Worm (Caenorhabditis elegans) whole organism, L1 larva: ENCODE results near the gene T16A9.5.

Experiments
- C04F5.9 ChIP-seq: sonication (generic microtip); optimal IDR thresholded peaks from 2 replicates; lab custom pipeline; 2016; ENCODE audit warnings: missing genetic modification characterization, missing compliant biosample characterization
- C16A3.4 ChIP-seq: fragments of 150-350 bp; optimal IDR thresholded peaks from 2 replicates; lab custom pipeline; 2014; ENCODE audit warnings: missing biosample characterization, missing genetic modification characterization
- C34B4.2 ChIP-seq: sonication (generic microtip); optimal IDR thresholded peaks from 2 replicates; lab custom pipeline; 2017; ENCODE audit warnings: mild to moderate bottlenecking, missing genetic modification characterization, missing compliant biosample characterization
- F16B12.6 ChIP-seq: fragments of 150-350 bp; optimal IDR thresholded peaks from 2 replicates; lab custom pipeline; 2014; ENCODE audit warnings: missing biosample characterization, missing genetic modification characterization
- Y116A8C.19 ChIP-seq: sonication (generic microtip); optimal IDR thresholded peaks from 2 replicates; lab custom pipeline; 2016; ENCODE audit warnings: missing compliant biosample characterization, missing genetic modification characterization, borderline replicate concordance
- ama-1 ChIP-seq: fragments of 150-350 bp; optimal IDR thresholded peaks from 2 replicates; lab custom pipeline; 2014
- blmp-1 ChIP-seq: fragments of 150-350 bp; optimal IDR thresholded peaks from 2 replicates; lab custom pipeline; 2014; ENCODE audit warnings: missing biosample characterization, missing genetic modification characterization
- ceh-8 ChIP-seq: fragments of 200-800 bp; sonication (Bioruptor generic); optimal IDR thresholded peaks from 2 replicates; lab custom pipeline; 2018; ENCODE audit warnings: mild to moderate bottlenecking, missing genetic modification characterization, moderate library complexity, missing compliant biosample characterization
- ceh-82 ChIP-seq, 3 experiments: fragments of 150-350 bp in 1 of 3; sonication (generic microtip) in 2 of 3; optimal IDR thresholded peaks; 2 replicates each; lab custom pipeline; 2014 to 2017; ENCODE audit warnings: missing biosample characterization in 3 of 3, missing genetic modification characterization in 3 of 3
- ceh-88 ChIP-seq: fragments of 200-800 bp; sonication (Bioruptor generic); IDR thresholded peaks from 2 replicates; pipeline ENCODE4 v1.3.6; 2022; ENCODE audit warnings: missing genetic modification characterization, missing compliant biosample characterization
- dsc-1 ChIP-seq: sonication (generic microtip); optimal IDR thresholded peaks from 2 replicates; lab custom pipeline; 2016; ENCODE audit warnings: mild to moderate bottlenecking, missing genetic modification characterization, missing compliant biosample characterization
- efl-1 ChIP-seq, 4 experiments: fragments of 150-350 bp; optimal IDR thresholded peaks in 3 of 4; peaks in 1 of 4; 1 replicate in 1 of 4; 2 replicates in 3 of 4; lab custom pipeline; 2014; ENCODE audit warnings: missing biosample characterization in 2 of 4, missing genetic modification characterization in 2 of 4, missing genetic modification reagents in 2 of 4
- efl-3 ChIP-seq: fragments of 200-800 bp; sonication (Bioruptor generic); optimal IDR thresholded peaks from 2 replicates; lab custom pipeline; 2018; ENCODE audit warnings: mild to moderate bottlenecking, missing genetic modification characterization, missing compliant biosample characterization
- egl-13 ChIP-seq: sonication (generic microtip); optimal IDR thresholded peaks from 2 replicates; lab custom pipeline; 2016; ENCODE audit warnings: missing genotype, missing genetic modification reagents, missing genetic modification characterization, missing compliant biosample characterization
- elt-3 ChIP-seq, 6 experiments: fragments of 150-350 bp in 1 of 6; sonication (generic microtip); optimal IDR thresholded peaks; 2 replicates each; lab custom pipeline; 2017 to 2018; ENCODE audit warnings: missing biosample characterization in 6 of 6, missing genetic modification characterization in 6 of 6, inconsistent platforms in 1 of 6
- fkh-4 ChIP-seq: sonication (generic microtip); optimal IDR thresholded peaks from 2 replicates; lab custom pipeline; 2016; ENCODE audit warnings: missing compliant biosample characterization, missing genetic modification characterization, borderline replicate concordance
- hlh-17 ChIP-seq: fragments of 200-800 bp; sonication (Bioruptor generic); optimal IDR thresholded peaks from 2 replicates; lab custom pipeline; 2018; ENCODE audit warnings: missing genetic modification characterization, mild to moderate bottlenecking, missing compliant biosample characterization, moderate library complexity, borderline replicate concordance
- irx-1 ChIP-seq: sonication (generic microtip); optimal IDR thresholded peaks from 2 replicates; lab custom pipeline; 2016; ENCODE audit warnings: missing genetic modification characterization, missing compliant biosample characterization
- isw-1 ChIP-seq: fragments of 200-800 bp; sonication (Bioruptor generic); IDR thresholded peaks from 2 replicates; pipeline ENCODE4 v1.3.6; 2022; ENCODE audit warnings: missing genetic modification characterization, missing compliant biosample characterization
- jun-1 ChIP-seq: fragments of 150-350 bp; optimal IDR thresholded peaks from 2 replicates; lab custom pipeline; 2014; ENCODE audit warnings: missing biosample characterization, missing genetic modification reagents, missing genetic modification characterization
- lin-13 ChIP-seq: fragments of 150-350 bp; optimal IDR thresholded peaks from 2 replicates; lab custom pipeline; 2014; ENCODE audit warnings: missing biosample characterization, missing genetic modification reagents, missing genetic modification characterization
- lin-14 ChIP-seq: fragments of 200-800 bp; sonication (Bioruptor generic); optimal IDR thresholded peaks from 2 replicates; lab custom pipeline; 2018; ENCODE audit warnings: mild to moderate bottlenecking, missing genetic modification characterization, moderate library complexity, missing compliant biosample characterization
- lin-35 ChIP-seq, 2 experiments: fragments of 150-350 bp; optimal IDR thresholded peaks; 2 replicates each; lab custom pipeline; 2014; ENCODE audit warnings: missing biosample characterization in 2 of 2, missing genetic modification characterization in 2 of 2, missing genetic modification reagents in 2 of 2
- lin-39 ChIP-seq: fragments of 150-350 bp; optimal IDR thresholded peaks from 2 replicates; lab custom pipeline; 2014; ENCODE audit warnings: missing biosample characterization, missing genetic modification reagents, missing genetic modification characterization
- lsy-2 ChIP-seq, 2 experiments: fragments of 150-350 bp; optimal IDR thresholded peaks; 2 replicates each; lab custom pipeline; 2014; ENCODE audit warnings: missing biosample characterization in 2 of 2, missing genetic modification characterization in 2 of 2
- mep-1 ChIP-seq: fragments of 150-350 bp; optimal IDR thresholded peaks from 2 replicates; lab custom pipeline; 2014; ENCODE audit warnings: missing biosample characterization, missing genetic modification characterization
- nhr-11 ChIP-seq: fragments of 150-350 bp; optimal IDR thresholded peaks from 2 replicates; lab custom pipeline; 2014; ENCODE audit warnings: missing biosample characterization, missing genetic modification characterization
- nhr-12 ChIP-seq: sonication (generic microtip); optimal IDR thresholded peaks from 2 replicates; lab custom pipeline; 2017; ENCODE audit warnings: missing biosample characterization, missing genetic modification characterization
- nhr-20 ChIP-seq: sonication (generic microtip); optimal IDR thresholded peaks from 2 replicates; lab custom pipeline; 2016; ENCODE audit warnings: mild to moderate bottlenecking, missing genetic modification characterization, missing compliant biosample characterization
- nhr-237 ChIP-seq: fragments of 150-350 bp; optimal IDR thresholded peaks from 2 replicates; lab custom pipeline; 2014; ENCODE audit warnings: missing biosample characterization, missing genetic modification characterization
- nhr-77 ChIP-seq: fragments of 150-350 bp; optimal IDR thresholded peaks from 2 replicates; lab custom pipeline; 2014; ENCODE audit warnings: missing biosample characterization, missing genetic modification characterization
- nhr-85 ChIP-seq: sonication (generic microtip); peaks from one replicate; lab custom pipeline; 2016; ENCODE audit warnings: missing genetic modification characterization, inconsistent platforms, missing compliant biosample characterization
- nhr-90 ChIP-seq: sonication (generic microtip); optimal IDR thresholded peaks from 2 replicates; lab custom pipeline; 2016; ENCODE audit warnings: mild to moderate bottlenecking, missing genetic modification characterization, missing compliant biosample characterization; ENCODE audit not compliant: poor library complexity
- pag-3 ChIP-seq: sonication (generic microtip); optimal IDR thresholded peaks from 2 replicates; lab custom pipeline; 2017; ENCODE audit warnings: missing genetic modification characterization, mild to moderate bottlenecking, missing compliant biosample characterization, antibody characterized with exemption, borderline replicate concordance; ENCODE audit not compliant: insufficient read depth
- pax-3 ChIP-seq: fragments of 200-800 bp; sonication (Bioruptor generic); optimal IDR thresholded peaks from 2 replicates; lab custom pipeline; 2018; ENCODE audit warnings: mild to moderate bottlenecking, missing genetic modification characterization, moderate library complexity, missing compliant biosample characterization
- snu-23 ChIP-seq: sonication (generic microtip); optimal IDR thresholded peaks from 2 replicates; lab custom pipeline; 2016; ENCODE audit warnings: missing genetic modification characterization, missing compliant biosample characterization
- sptf-1 ChIP-seq: fragments of 150-350 bp; optimal IDR thresholded peaks from 2 replicates; lab custom pipeline; 2014; ENCODE audit warnings: missing biosample characterization, missing genetic modification characterization
- sup-37 ChIP-seq: fragments of 200-800 bp; sonication (Bioruptor generic); optimal IDR thresholded peaks from 2 replicates; lab custom pipeline; 2018; ENCODE audit warnings: mild to moderate bottlenecking, missing genetic modification characterization, missing compliant biosample characterization
- swsn-7 ChIP-seq: sonication (generic microtip); optimal IDR thresholded peaks from 2 replicates; lab custom pipeline; 2016; ENCODE audit warnings: missing genetic modification characterization, missing compliant biosample characterization
- tbx-2 ChIP-seq: sonication (generic microtip); optimal IDR thresholded peaks from 2 replicates; lab custom pipeline; 2016; ENCODE audit warnings: missing genetic modification characterization, missing compliant biosample characterization
- unc-130 ChIP-seq: fragments of 150-350 bp; optimal IDR thresholded peaks from 2 replicates; lab custom pipeline; 2017; ENCODE audit warnings: missing biosample characterization, missing genetic modification characterization, inconsistent platforms
- unc-30 ChIP-seq: sonication (generic microtip); optimal IDR thresholded peaks from 2 replicates; lab custom pipeline; 2017; ENCODE audit warnings: missing biosample characterization, missing genetic modification characterization
- unc-86 ChIP-seq: sonication (generic microtip); optimal IDR thresholded peaks from 2 replicates; lab custom pipeline; 2016; ENCODE audit warnings: missing genetic modification characterization, missing compliant biosample characterization
- unc-98 ChIP-seq: fragments of 200-800 bp; sonication (Bioruptor generic); IDR thresholded peaks from 2 replicates; pipeline ENCODE4 v1.3.6; 2022; ENCODE audit warnings: missing genetic modification characterization, missing compliant biosample characterization
- xbp-1 ChIP-seq: sonication (generic microtip); optimal IDR thresholded peaks from 2 replicates; lab custom pipeline; 2016; ENCODE audit warnings: missing genetic modification characterization, missing compliant biosample characterization
- zag-1 ChIP-seq: fragments of 150-350 bp; optimal IDR thresholded peaks from 2 replicates; lab custom pipeline; 2014; ENCODE audit warnings: missing biosample characterization, missing genetic modification characterization
- zip-4 ChIP-seq: fragments of 200-800 bp; sonication (Bioruptor generic); optimal IDR thresholded peaks from 2 replicates; lab custom pipeline; 2018; ENCODE audit warnings: mild to moderate bottlenecking, missing genetic modification characterization, moderate library complexity, missing compliant biosample characterization
- ztf-11 ChIP-seq, 2 experiments: sonication (generic microtip); optimal IDR thresholded peaks; 2 replicates each; lab custom pipeline; 2016 to 2017; ENCODE audit warnings: missing genetic modification characterization in 2 of 2, missing biosample characterization in 1 of 2, missing compliant biosample characterization in 1 of 2

Gene T16A9.5

DNA sequence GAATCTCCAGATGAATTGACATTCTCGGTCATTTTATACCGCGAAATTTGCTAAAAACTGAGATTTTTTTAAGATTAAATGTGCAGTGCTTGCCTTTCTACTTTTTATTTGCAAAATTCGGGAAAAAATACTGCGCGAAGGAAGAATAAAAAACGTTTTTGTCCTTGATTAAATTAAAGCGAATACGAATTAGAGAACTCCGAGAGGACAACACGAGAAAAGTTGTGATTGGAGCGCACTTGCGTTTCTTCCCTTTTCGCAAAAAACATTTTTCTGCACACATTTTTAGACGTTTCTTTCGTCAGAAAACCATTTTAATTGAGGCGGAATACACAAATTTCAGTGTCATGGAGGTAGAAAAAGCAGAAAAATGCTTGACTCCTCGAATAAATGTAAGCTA lies 29.6 kb downstream of the T16A9.5 start, which contains the start of the genes trm-1 and ints-2 (continued):
- TF ChIP-seq Y116A8C.19, result no peak
- TF ChIP-seq ama-1 (lab: Kevin White, UChicago), result no peak
- peak; percentile 64 for TF ChIP-seq xbp-1 (tag; lab: Kevin White, UChicago)
- TF ChIP-seq C16A3.4, result peak; percentile 52
- TF ChIP-seq fkh-4 (tag; lab: Kevin White, UChicago), result no peak
- TF ChIP-seq ceh-82 (tag; optimal IDR thresholded peaks at IDR 0.05; lab: Kevin White, UChicago), result peak; percentile 61 to 69 (median 65)
- TF ChIP-seq blmp-1 (tag; lab: Kevin White, UChicago), result peak; percentile 61
- TF ChIP-seq zip-4, result peak; percentile 44
- peak in 1 of 6 experiments; percentile 5 for TF ChIP-seq elt-3 (tag; optimal IDR thresholded peaks at IDR 0.05; lab: Kevin White, UChicago)
- TF ChIP-seq dsc-1, result peak; percentile 71
- no peak for TF ChIP-seq sptf-1 (tag; lab: Kevin White, UChicago)
- TF ChIP-seq nhr-11 (tag; lab: Kevin White, UChicago), result no peak
- TF ChIP-seq lsy-2 (tag; optimal IDR thresholded peaks at IDR 0.05; lab: Kevin White, UChicago), result peak; percentile 67 to 84
- peak; percentile 68 for TF ChIP-seq nhr-20 (tag; lab: Kevin White, UChicago)
- peak; percentile 33 for TF ChIP-seq nhr-77
- TF ChIP-seq isw-1 (GFP tag; lab: Robert Waterston, UW), result peak; percentile 30
- peak; percentile 72 for TF ChIP-seq ceh-8 (GFP tag; lab: Kevin White, UChicago)
- TF ChIP-seq pag-3 (tag; lab: Kevin White, UChicago), result no peak
- TF ChIP-seq pax-3, result no peak
- TF ChIP-seq ceh-88, result no peak
- peak; percentile 73 for TF ChIP-seq snu-23 (GFP tag; lab: Kevin White, UChicago)
- TF ChIP-seq mep-1 (tag; lab: Kevin White, UChicago), result peak; percentile 83
- peak; percentile 10 for TF ChIP-seq F16B12.6 (tag; lab: Kevin White, UChicago)
- TF ChIP-seq irx-1, result peak; percentile 51
- peak; percentile 33 for TF ChIP-seq lin-39 (tag; lab: Kevin White, UChicago)
- peak; percentile 9 for TF ChIP-seq unc-130 (tag; lab: Kevin White, UChicago)
- no peak for TF ChIP-seq nhr-12
- TF ChIP-seq zag-1 (tag; lab: Kevin White, UChicago), result no peak
- peak; percentile 67 for TF ChIP-seq tbx-2
- no peak for TF ChIP-seq unc-98
- TF ChIP-seq hlh-17, result no peak

DNA sequence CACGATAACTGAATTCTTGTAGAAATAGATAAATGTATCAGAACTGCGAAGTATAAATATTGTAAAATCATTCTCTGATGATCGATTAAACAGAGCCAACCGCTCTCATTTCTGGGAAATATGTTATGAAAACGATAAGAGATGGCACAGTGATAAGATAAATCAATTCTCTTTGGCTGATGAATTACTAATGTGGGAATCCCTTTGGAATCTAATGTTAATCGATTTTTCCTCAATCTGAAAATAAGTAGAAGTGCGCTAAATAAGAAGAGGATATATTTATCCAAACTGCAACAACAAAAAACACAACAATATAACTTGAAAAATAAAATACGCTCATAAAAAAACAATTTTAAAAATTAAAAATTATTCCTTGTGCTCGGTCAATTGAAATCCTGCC lies 32.1 kb downstream of the T16A9.5 start, which contains the start of gene cest-2.3:
Gene cest-2.3, minus strand, starts transcription at position 101 of the 400 bp plus-strand sequence.
- TF ChIP-seq unc-30 (tag; lab: Kevin White, UChicago) (no peak), efl-1 (optimal IDR thresholded peaks at IDR 0.05; lab: Kevin White, UChicago) (no peak), efl-1 (GFP tag; optimal IDR thresholded peaks at IDR 0.05 in 1 of 2; lab: Kevin White, UChicago) (peak in 1 of 2 experiments; percentile 85)
- TF ChIP-seq, all 84 proteins: peak for 1

DNA sequence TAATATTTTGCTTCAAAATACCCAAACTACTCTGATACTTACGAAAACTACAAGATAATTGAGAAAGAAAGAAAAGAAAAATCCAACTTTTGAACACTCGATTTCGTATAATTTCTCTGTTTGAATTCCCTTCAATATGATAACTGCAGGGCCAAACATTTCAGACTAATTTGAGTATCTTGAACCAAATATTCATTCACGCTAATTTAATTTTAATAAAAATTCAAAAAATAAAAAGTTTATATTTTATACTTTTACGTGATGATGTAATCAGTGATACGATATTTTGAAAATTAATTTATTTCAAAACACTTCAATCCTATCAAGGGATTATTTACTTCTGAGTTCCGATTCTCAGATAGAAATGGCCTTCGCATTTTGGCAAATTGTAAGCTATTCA lies 35.1 kb downstream of the T16A9.5 start, which contains the start of gene ZC376.8:
Gene ZC376.8, plus strand, starts transcription at position 301 of the 400 bp plus-strand sequence.
- TF ChIP-seq C34B4.2 (tag; lab: Kevin White, UChicago) (no peak), sup-37 (no peak)

DNA sequence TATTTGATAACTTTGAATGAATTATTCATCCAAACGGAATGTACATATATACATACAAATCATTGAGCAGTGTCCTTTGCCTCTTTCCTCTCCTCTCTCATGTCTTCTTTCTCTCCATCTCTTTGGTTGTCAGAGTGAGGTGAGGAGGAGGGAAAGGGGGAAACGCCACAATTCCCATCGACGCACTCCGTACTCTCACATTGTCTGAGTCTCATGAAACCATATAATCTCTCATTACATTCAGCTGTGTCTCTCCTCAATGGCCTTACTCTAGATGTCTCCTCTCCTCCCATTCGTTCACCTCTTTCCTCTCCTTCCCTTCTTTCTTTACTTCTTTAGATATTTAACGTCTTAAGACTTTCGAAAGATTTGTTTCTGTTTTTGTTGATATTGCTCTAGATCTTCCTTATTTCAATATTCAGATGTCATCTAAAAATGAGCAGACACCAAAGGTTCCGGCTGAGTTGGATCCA lies 37.3 kb downstream of the T16A9.5 start, which contains the start of gene ceh-74:
Gene ceh-74, plus strand, starts transcription at position 423 of the 473 bp plus-strand sequence.
- TF ChIP-seq efl-1 (optimal IDR thresholded peaks at IDR 0.05; lab: Kevin White, UChicago), result peak; percentile 36 to 44
- TF ChIP-seq efl-1 (GFP tag; optimal IDR thresholded peaks at IDR 0.05 in 1 of 2; lab: Kevin White, UChicago), result no peak
- no peak for TF ChIP-seq efl-3 (GFP tag; lab: Kevin White, UChicago)
- no peak for TF ChIP-seq ztf-11 (tag; optimal IDR thresholded peaks at IDR 0.05; lab: Kevin White, UChicago)
- TF ChIP-seq nhr-12, result no peak
- peak; percentile 28 for TF ChIP-seq nhr-85
- no peak for TF ChIP-seq ceh-82 (tag; optimal IDR thresholded peaks at IDR 0.05; lab: Kevin White, UChicago)
- no peak for TF ChIP-seq egl-13 (tag; lab: Kevin White, UChicago)
- TF ChIP-seq jun-1 (tag; lab: Kevin White, UChicago), result no peak
- peak in 1 of 2 experiments; percentile 31 for TF ChIP-seq lin-35 (GFP tag; optimal IDR thresholded peaks at IDR 0.05; lab: Kevin White, UChicago)
- no peak for TF ChIP-seq C04F5.9 (tag; lab: Kevin White, UChicago)
- TF ChIP-seq mep-1 (tag; lab: Kevin White, UChicago), result peak; percentile 42
- TF ChIP-seq nhr-90 (tag; lab: Kevin White, UChicago), result no peak
- no peak for TF ChIP-seq C34B4.2 (tag; lab: Kevin White, UChicago)
- no peak for TF ChIP-seq nhr-237 (tag; lab: Kevin White, UChicago)
- peak; percentile 16 for TF ChIP-seq unc-86
- TF ChIP-seq swsn-7 (tag; lab: Kevin White, UChicago), result peak; percentile 12
- peak; percentile 61 for TF ChIP-seq lin-14 (GFP tag; lab: Kevin White, UChicago)
- no peak for TF ChIP-seq lin-13
- no peak for TF ChIP-seq C16A3.4
